Worm (Caenorhabditis elegans): Measurements from ENCODE around the gene Y70C5A.4.

Gene Y70C5A.4

ce11 chrV:16628991-16629390 is 11.4 kb downstream of the Y70C5A.4 start, which contains the start of gene W06G6.2:
W06G6.2 (plus strand) TSS chrV:16629291.
- TF ChIP-seq bed-3 (GFP tag; optimal IDR thresholded peaks at IDR 0.05) (no peak), hlh-1 (tag; optimal IDR thresholded peaks at IDR 0.05) (no peak), blmp-1 (tag; optimal IDR thresholded peaks at IDR 0.05) (no peak), lsy-2 (tag; optimal IDR thresholded peaks at IDR 0.05) (no peak), M03D4.4 (tag; optimal IDR thresholded peaks at IDR 0.05) (no peak), unc-39 (tag; optimal IDR thresholded peaks at IDR 0.05) (no peak)

ce11 chrV:16629600-16629999 is 12.0 kb downstream of the Y70C5A.4 start, which contains the start of gene srd-21:
srd-21 (plus strand) TSS chrV:16629900.
- TF ChIP-seq sem-2 (GFP tag; optimal IDR thresholded peaks at IDR 0.05) (no peak), tbx-8 (GFP tag; optimal IDR thresholded peaks at IDR 0.05) (no peak), ham-2 (GFP tag; optimal IDR thresholded peaks at IDR 0.05) (no peak), cnd-1 (tag; optimal IDR thresholded peaks at IDR 0.05) (no peak), elt-1 (tag; optimal IDR thresholded peaks at IDR 0.05; ENCODE audit: borderline replicate concordance, insufficient read depth) (no peak), ceh-43 (GFP tag; optimal IDR thresholded peaks at IDR 0.05) (no peak), unc-62 (GFP tag; optimal IDR thresholded peaks at IDR 0.05) (no peak), nhr-12 (tag; optimal IDR thresholded peaks at IDR 0.05) (no peak), zip-8 (tag; optimal IDR thresholded peaks at IDR 0.05) (no peak), lin-13 (tag; optimal IDR thresholded peaks at IDR 0.05) (no peak), mab-5 (tag; optimal IDR thresholded peaks at IDR 0.05) (no peak), nhr-28 (tag; optimal IDR thresholded peaks at IDR 0.05) (no peak), lin-32 (GFP tag; optimal IDR thresholded peaks at IDR 0.05) (no peak), unc-39 (tag; optimal IDR thresholded peaks at IDR 0.05) (no peak), sptf-1 (tag; optimal IDR thresholded peaks at IDR 0.05) (no peak), drap-1 (GFP tag; optimal IDR thresholded peaks at IDR 0.05) (no peak), blmp-1 (tag; optimal IDR thresholded peaks at IDR 0.05) (no peak)

- TF ChIP-seq hlh-1 (tag; optimal IDR thresholded peaks at IDR 0.05) (no peak), flh-1 (GFP tag; optimal IDR thresholded peaks at IDR 0.05) (no peak), nhr-28 (tag; optimal IDR thresholded peaks at IDR 0.05) (no peak)
These were observed 18.3 kb downstream of the Y70C5A.4 start, which contains the start of gene mltn-11 for ce11 chrV:16635911-16636310. mltn-11 (plus strand) TSS chrV:16636186.

ce11 chrV:16638204-16638603 is 20.6 kb downstream of the Y70C5A.4 start, which contains the start of gene srw-76:
srw-76 (minus strand) TSS chrV:16638304.
- TF ChIP-seq unc-120 (tag; optimal IDR thresholded peaks at IDR 0.05; ENCODE audit: poor library complexity, severe bottlenecking) = no peak
- TF ChIP-seq ztf-11 (tag; optimal IDR thresholded peaks at IDR 0.05) = no peak
- no peak for TF ChIP-seq elt-1 (tag; optimal IDR thresholded peaks at IDR 0.05; ENCODE audit: borderline replicate concordance, insufficient read depth)
- no peak for TF ChIP-seq ceh-39 (tag; optimal IDR thresholded peaks at IDR 0.05)
- no peak for TF ChIP-seq ceh-43 (GFP tag; optimal IDR thresholded peaks at IDR 0.05)
- TF ChIP-seq drap-1 (GFP tag; optimal IDR thresholded peaks at IDR 0.05) = no peak
- TF ChIP-seq lin-32 (GFP tag; optimal IDR thresholded peaks at IDR 0.05) = no peak
- no peak for TF ChIP-seq bed-3 (GFP tag; optimal IDR thresholded peaks at IDR 0.05)
- TF ChIP-seq ceh-83 (GFP tag; optimal IDR thresholded peaks at IDR 0.05) = no peak
- no peak for TF ChIP-seq nhr-12 (tag; optimal IDR thresholded peaks at IDR 0.05)
- TF ChIP-seq zip-8 (tag; optimal IDR thresholded peaks at IDR 0.05) = no peak

- no peak for TF ChIP-seq nhr-237 (tag; optimal IDR thresholded peaks at IDR 0.05)
- no peak for TF ChIP-seq mab-5 (tag; optimal IDR thresholded peaks at IDR 0.05)
- no peak for TF ChIP-seq lsy-2 (tag; optimal IDR thresholded peaks at IDR 0.05)
- TF ChIP-seq cnd-1 (tag; optimal IDR thresholded peaks at IDR 0.05) = no peak
- no peak for TF ChIP-seq mep-1 (tag; optimal IDR thresholded peaks at IDR 0.05)
- TF ChIP-seq drap-1 (GFP tag; optimal IDR thresholded peaks at IDR 0.05) = no peak
- no peak for TF ChIP-seq sem-2 (GFP tag; optimal IDR thresholded peaks at IDR 0.05)
- TF ChIP-seq unc-62 (GFP tag; optimal IDR thresholded peaks at IDR 0.05) = no peak
- TF ChIP-seq nhr-12 (tag; optimal IDR thresholded peaks at IDR 0.05) = no peak
These were observed 22.8 kb downstream of the Y70C5A.4 start for ce11 chrV:16640366-16640765.

- TF ChIP-seq bed-3 (GFP tag; optimal IDR thresholded peaks at IDR 0.05) (no peak), sem-2 (GFP tag; optimal IDR thresholded peaks at IDR 0.05) (no peak), mls-2 (tag; optimal IDR thresholded peaks at IDR 0.05) (no peak), nhr-28 (tag; optimal IDR thresholded peaks at IDR 0.05) (no peak), zip-8 (tag; optimal IDR thresholded peaks at IDR 0.05) (no peak), mab-5 (tag; optimal IDR thresholded peaks at IDR 0.05) (no peak), nhr-12 (tag; optimal IDR thresholded peaks at IDR 0.05) (no peak), unc-62 (GFP tag; optimal IDR thresholded peaks at IDR 0.05) (no peak), blmp-1 (tag; optimal IDR thresholded peaks at IDR 0.05) (no peak), nhr-2 (tag; optimal IDR thresholded peaks at IDR 0.05) (no peak), nhr-76 (tag; optimal IDR thresholded peaks at IDR 0.05) (no peak), mep-1 (tag; optimal IDR thresholded peaks at IDR 0.05) (no peak), unc-120 (tag; optimal IDR thresholded peaks at IDR 0.05; ENCODE audit: poor library complexity, severe bottlenecking) (no peak), snpc-4 (tag; optimal IDR thresholded peaks at IDR 0.05) (no peak), lin-13 (tag; optimal IDR thresholded peaks at IDR 0.05) (no peak)
These were observed 26.0 kb downstream of the Y70C5A.4 start, which contains the start of gene srw-77 for ce11 chrV:16643558-16643957. srw-77 (minus strand) TSS chrV:16643658.

Measured in whole organism, mixed stage, embryonic.